Worm (Caenorhabditis elegans) whole organism, late embryonic: Measurements from ENCODE around the gene H12D21.6.

Experiments
- F13H6.1 ChIP-seq: sonication (generic microtip); optimal IDR thresholded peaks from 2 replicates; lab custom pipeline; 2016; ENCODE audit warnings: missing genetic modification characterization, missing compliant biosample characterization
- K02D7.2 ChIP-seq: sonication (generic microtip); optimal IDR thresholded peaks from 2 replicates; lab custom pipeline; 2017; ENCODE audit warnings: mild to moderate bottlenecking, missing genetic modification characterization, missing compliant biosample characterization
- Y22D7AL.16 ChIP-seq: sonication (generic microtip); optimal IDR thresholded peaks from 2 replicates; lab custom pipeline; 2016; ENCODE audit warnings: missing genetic modification characterization, missing compliant biosample characterization
- ceh-14 ChIP-seq: sonication (generic microtip); optimal IDR thresholded peaks from 2 replicates; lab custom pipeline; 2016; ENCODE audit warnings: missing genotype, missing genetic modification characterization, missing compliant biosample characterization
- ceh-18 ChIP-seq: sonication (generic microtip); optimal IDR thresholded peaks from 2 replicates; lab custom pipeline; 2016; ENCODE audit warnings: missing genetic modification characterization, missing compliant biosample characterization
- ceh-19 ChIP-seq: fragments of 200-800 bp; sonication (Bioruptor generic); optimal IDR thresholded peaks from 2 replicates; lab custom pipeline; 2018; ENCODE audit warnings: mild to moderate bottlenecking, missing genetic modification characterization, missing compliant biosample characterization
- ceh-2 ChIP-seq: sonication (generic microtip); optimal IDR thresholded peaks from 2 replicates; lab custom pipeline; 2016; ENCODE audit warnings: missing genotype, missing genetic modification characterization, missing compliant biosample characterization
- ceh-22 ChIP-seq: sonication (generic microtip); optimal IDR thresholded peaks from 2 replicates; lab custom pipeline; 2017; ENCODE audit warnings: missing biosample characterization, missing genetic modification characterization
- ceh-24 ChIP-seq: sonication (generic microtip); optimal IDR thresholded peaks from 2 replicates; lab custom pipeline; 2016; ENCODE audit warnings: mild to moderate bottlenecking, missing genetic modification characterization, missing compliant biosample characterization
- ceh-30 ChIP-seq: fragments of 150-350 bp; optimal IDR thresholded peaks from 2 replicates; lab custom pipeline; 2014; ENCODE audit warnings: missing biosample characterization, missing genetic modification characterization
- ceh-31 ChIP-seq: sonication (generic microtip); optimal IDR thresholded peaks from 2 replicates; lab custom pipeline; 2016; ENCODE audit warnings: missing genetic modification characterization, missing compliant biosample characterization
- ceh-34 ChIP-seq: sonication (generic microtip); optimal IDR thresholded peaks from 2 replicates; lab custom pipeline; 2016; ENCODE audit warnings: mild to moderate bottlenecking, missing genetic modification characterization, missing compliant biosample characterization
- ceh-45 ChIP-seq: fragments of 200-800 bp; sonication (Bioruptor generic); IDR thresholded peaks from 2 replicates; pipeline ENCODE4 v1.3.6; 2022; ENCODE audit warnings: missing genetic modification reagents, missing genetic modification characterization, missing compliant biosample characterization
- ceh-6 ChIP-seq: fragments of 200-800 bp; sonication (Bioruptor generic); optimal IDR thresholded peaks from 2 replicates; lab custom pipeline; 2018; ENCODE audit warnings: mild to moderate bottlenecking, missing genetic modification characterization, missing compliant biosample characterization
- ceh-9 ChIP-seq: sonication (generic microtip); optimal IDR thresholded peaks from 2 replicates; lab custom pipeline; 2016; ENCODE audit warnings: mild to moderate bottlenecking, missing genetic modification characterization, inconsistent platforms, missing compliant biosample characterization
- che-1 ChIP-seq: sonication (generic microtip); optimal IDR thresholded peaks from 2 replicates; lab custom pipeline; 2016; ENCODE audit warnings: mild to moderate bottlenecking, missing genetic modification characterization, missing compliant biosample characterization
- dmd-4 ChIP-seq: sonication (generic microtip); optimal IDR thresholded peaks from 2 replicates; lab custom pipeline; 2016; ENCODE audit warnings: borderline replicate concordance, missing genetic modification characterization, missing compliant biosample characterization
- elt-4 ChIP-seq: sonication (generic microtip); optimal IDR thresholded peaks from 2 replicates; lab custom pipeline; 2016; ENCODE audit warnings: missing genetic modification characterization, missing compliant biosample characterization
- eyg-1 ChIP-seq: sonication (generic microtip); optimal IDR thresholded peaks from 2 replicates; lab custom pipeline; 2016; ENCODE audit warnings: missing genotype, missing genetic modification characterization, missing compliant biosample characterization
- fax-1 ChIP-seq: sonication (generic microtip); optimal IDR thresholded peaks from 2 replicates; lab custom pipeline; 2016; ENCODE audit warnings: missing genotype, missing genetic modification characterization, missing compliant biosample characterization
- fkh-6 ChIP-seq: sonication (generic microtip); optimal IDR thresholded peaks from 2 replicates; lab custom pipeline; 2016; ENCODE audit warnings: missing genetic modification characterization, missing compliant biosample characterization
- hlh-15 ChIP-seq: sonication (generic microtip); optimal IDR thresholded peaks from 2 replicates; lab custom pipeline; 2016; ENCODE audit warnings: missing genetic modification characterization, missing compliant biosample characterization
- hlh-30 ChIP-seq: sonication (generic microtip); optimal IDR thresholded peaks from 2 replicates; lab custom pipeline; 2017; ENCODE audit warnings: antibody characterized with exemption, missing genetic modification characterization, missing compliant biosample characterization; ENCODE audit not compliant: insufficient read depth
- hlh-8 ChIP-seq: sonication (generic microtip); optimal IDR thresholded peaks from 2 replicates; lab custom pipeline; 2016; ENCODE audit warnings: missing genotype, missing genetic modification characterization, missing compliant biosample characterization
- madf-2 ChIP-seq: sonication (generic microtip); optimal IDR thresholded peaks from 2 replicates; lab custom pipeline; 2017; ENCODE audit warnings: missing genetic modification characterization, missing compliant biosample characterization
- nhr-11 ChIP-seq: fragments of 150-350 bp; optimal IDR thresholded peaks from 2 replicates; lab custom pipeline; 2014; ENCODE audit warnings: missing biosample characterization, missing genetic modification characterization
- odd-2 ChIP-seq: sonication (generic microtip); optimal IDR thresholded peaks from 2 replicates; lab custom pipeline; 2017; ENCODE audit warnings: antibody characterized with exemption, mild to moderate bottlenecking, missing genetic modification characterization, missing compliant biosample characterization
- pat-9 ChIP-seq: fragments of 200-800 bp; sonication (Bioruptor generic); optimal IDR thresholded peaks from 2 replicates; lab custom pipeline; 2018; ENCODE audit warnings: mild to moderate bottlenecking, missing genetic modification characterization, moderate library complexity, missing compliant biosample characterization
- rnt-1 ChIP-seq: sonication (generic microtip); optimal IDR thresholded peaks from 2 replicates; lab custom pipeline; 2016; ENCODE audit warnings: missing genetic modification characterization, missing compliant biosample characterization
- sdc-2 ChIP-seq: sonication (generic microtip); optimal IDR thresholded peaks from 2 replicates; lab custom pipeline; 2016; ENCODE audit warnings: missing genotype, missing genetic modification characterization, missing compliant biosample characterization
- sox-2 ChIP-seq: fragments of 200-800 bp; sonication (Bioruptor generic); IDR thresholded peaks from 2 replicates; pipeline ENCODE4 v1.3.6; 2022; ENCODE audit warnings: missing genetic modification reagents, missing genetic modification characterization, missing compliant biosample characterization
- unc-3 ChIP-seq, 2 experiments: fragments of 200-800 bp in 1 of 2; sonication (Bioruptor generic) in 1 of 2; sonication (generic microtip) in 1 of 2; conservative IDR thresholded peaks in 1 of 2; optimal IDR thresholded peaks in 1 of 2; 2 replicates each; pipeline versions ENCODE4 v1.3.6 to Lab custom; 2016 to 2022; ENCODE audit warnings: missing compliant biosample characterization in 2 of 2, missing genetic modification characterization in 2 of 2, missing genetic modification reagents in 1 of 2
- unc-42 ChIP-seq: sonication (generic microtip); optimal IDR thresholded peaks from 2 replicates; lab custom pipeline; 2016; ENCODE audit warnings: missing genotype, missing genetic modification characterization, missing compliant biosample characterization
- unc-55 ChIP-seq: sonication (generic microtip); optimal IDR thresholded peaks from 2 replicates; lab custom pipeline; 2017; ENCODE audit warnings: missing biosample characterization, missing genetic modification reagents, missing genetic modification characterization
- unc-86 ChIP-seq: sonication (generic microtip); optimal IDR thresholded peaks from 2 replicates; lab custom pipeline; 2016; ENCODE audit warnings: missing genetic modification characterization, missing compliant biosample characterization

H12D21.6 gene

ce11 chrV:14910758-14911157 is 13.1 kb upstream of the H12D21.6 start:
- no peak for TF ChIP-seq ceh-45
- no peak for TF ChIP-seq unc-3 (GFP tag; conservative IDR thresholded peaks at IDR 0.05; lab: Robert Waterston, UW)
- TF ChIP-seq unc-3 (tag; optimal IDR thresholded peaks at IDR 0.05; lab: Kevin White, UChicago) = no peak
- TF ChIP-seq sox-2 (GFP tag; lab: Robert Waterston, UW) = no peak
- TF ChIP-seq dmd-4 (tag; lab: Kevin White, UChicago) = no peak
- no peak for TF ChIP-seq sdc-2 (tag; lab: Kevin White, UChicago)
- TF ChIP-seq che-1 (tag; lab: Kevin White, UChicago) = no peak
- TF ChIP-seq F13H6.1 (tag; lab: Kevin White, UChicago) = no peak
- TF ChIP-seq hlh-8 (tag; lab: Kevin White, UChicago) = no peak
- TF ChIP-seq unc-86 (tag; lab: Kevin White, UChicago) = no peak
- no peak for TF ChIP-seq elt-4 (tag; lab: Kevin White, UChicago)
- no peak for TF ChIP-seq madf-2 (tag; lab: Kevin White, UChicago)
- TF ChIP-seq odd-2 = no peak
- TF ChIP-seq hlh-30 = no peak
- no peak for TF ChIP-seq nhr-11 (tag; lab: Kevin White, UChicago)
- no peak for TF ChIP-seq K02D7.2 (tag; lab: Kevin White, UChicago)

- TF ChIP-seq pat-9 (tag; lab: Kevin White, UChicago) (no peak), unc-55 (GFP tag; lab: Kevin White, UChicago) (peak; percentile 16), ceh-9 (no peak), fkh-6 (tag; lab: Kevin White, UChicago) (no peak), fax-1 (no peak), ceh-14 (tag; lab: Kevin White, UChicago) (no peak), ceh-18 (tag; lab: Kevin White, UChicago) (peak; percentile 41), hlh-8 (tag; lab: Kevin White, UChicago) (no peak), ceh-2 (tag; lab: Kevin White, UChicago) (no peak), ceh-19 (GFP tag; lab: Kevin White, UChicago) (no peak), eyg-1 (tag; lab: Kevin White, UChicago) (no peak)
- TF ChIP-seq, all 69 proteins: peak for 2
Measured at ce11 chrV:14909331-14909835, 11.8 kb upstream of the H12D21.6 start, which contains the start of gene H12D21.9. H12D21.9 (minus strand) TSS chrV:14909478.

ce11 chrV:14907445-14907844 is 9.8 kb upstream of the H12D21.6 start:
- TF ChIP-seq ceh-30 (tag; lab: Kevin White, UChicago) (no peak), rnt-1 (no peak), Y22D7AL.16 (tag; lab: Kevin White, UChicago) (no peak), ceh-34 (tag; lab: Kevin White, UChicago) (no peak), ceh-6 (GFP tag; lab: Kevin White, UChicago) (no peak), che-1 (tag; lab: Kevin White, UChicago) (no peak), ceh-22 (tag; lab: Kevin White, UChicago) (no peak), unc-42 (tag; lab: Kevin White, UChicago) (no peak)

ce11 chrV:14900905-14901304 is 3.3 kb upstream of the H12D21.6 start:
- TF ChIP-seq eyg-1 (tag; lab: Kevin White, UChicago) = no peak
- no peak for TF ChIP-seq madf-2 (tag; lab: Kevin White, UChicago)
- no peak for TF ChIP-seq hlh-8 (tag; lab: Kevin White, UChicago)
- no peak for TF ChIP-seq unc-42 (tag; lab: Kevin White, UChicago)
- TF ChIP-seq che-1 (tag; lab: Kevin White, UChicago) = no peak
- no peak for TF ChIP-seq dmd-4 (tag; lab: Kevin White, UChicago)
- no peak for TF ChIP-seq ceh-24 (tag; lab: Kevin White, UChicago)

- TF ChIP-seq hlh-15 = no peak
- TF ChIP-seq ceh-31 (tag; lab: Kevin White, UChicago) = peak; percentile 34
Measured at ce11 chrV:14899545-14899944, 1.9 kb upstream of the H12D21.6 start, which contains the start of gene H12D21.10. H12D21.10 (plus strand) TSS chrV:14899804.
